Worm (Caenorhabditis elegans): ENCODE measurements around the gene T19C3.5.

T19C3.5 gene

ce11 chrIII:577467-577866 lies 50.3 kb downstream of the T19C3.5 start, which contains the start of gene gtf-2H5:
gtf-2H5 (minus strand) TSS chrIII:577567.
- TF ChIP-seq pha-4 (tag; optimal IDR thresholded peaks at IDR 0.05) (no peak), ama-1 (optimal IDR thresholded peaks at IDR 0.05) (no peak), eor-1 (tag; optimal IDR thresholded peaks at IDR 0.05) (no peak), sea-2 (GFP tag; optimal IDR thresholded peaks at IDR 0.05) (no peak), egl-5 (tag; optimal IDR thresholded peaks at IDR 0.05) (no peak), nfya-1 (tag; optimal IDR thresholded peaks at IDR 0.05; ENCODE audit: insufficient read depth) (no peak), nhr-76 (tag; optimal IDR thresholded peaks at IDR 0.05) (no peak), lsy-12 (tag; optimal IDR thresholded peaks at IDR 0.05) (no peak), fkh-10 (GFP tag; optimal IDR thresholded peaks at IDR 0.05) (no peak), elt-2 (tag; optimal IDR thresholded peaks at IDR 0.05) (no peak), elt-3 (tag; optimal IDR thresholded peaks at IDR 0.05) (no peak), nhr-77 (tag; optimal IDR thresholded peaks at IDR 0.05) (no peak), unc-62 (GFP tag; optimal IDR thresholded peaks at IDR 0.05) (no peak), lin-39 (tag; optimal IDR thresholded peaks at IDR 0.05) (no peak), R02D3.7 (tag; optimal IDR thresholded peaks at IDR 0.05) (no peak), nhr-43 (tag; optimal IDR thresholded peaks at IDR 0.05; ENCODE audit: poor library complexity, severe bottlenecking) (no peak), lin-15B (tag; optimal IDR thresholded peaks at IDR 0.05) (no peak), ztf-4 (tag; optimal IDR thresholded peaks at IDR 0.05) (no peak), skn-1 (tag; optimal IDR thresholded peaks at IDR 0.05) (no peak), zag-1 (tag; optimal IDR thresholded peaks at IDR 0.05) (no peak)

ce11 chrIII:576555-576954 lies 51.2 kb downstream of the T19C3.5 start:
- TF ChIP-seq mml-1 (tag; optimal IDR thresholded peaks at IDR 0.05) (no peak), zag-1 (tag; optimal IDR thresholded peaks at IDR 0.05) (no peak), nhr-23 (tag; optimal IDR thresholded peaks at IDR 0.05) (no peak), pqm-1 (tag; optimal IDR thresholded peaks at IDR 0.05) (no peak), nhr-12 (tag; optimal IDR thresholded peaks at IDR 0.05) (no peak)

All from whole organism, L3 larva.